Fruit fly (Drosophila melanogaster) whole organism, pupa: ENCODE data around the gene inaF-B.

Source experiments
- CG10348 ChIP-seq: fragments of 200-800 bp; sonication (Bioruptor generic); IDR thresholded peaks from 2 replicates; pipeline ENCODE4 v1.3.6; 2022; ENCODE audit warnings: missing biosample characterization, missing genetic modification characterization
- CG12605 ChIP-seq: fragments of 200-800 bp; sonication (Bioruptor generic); IDR thresholded peaks from 2 replicates; pipeline ENCODE4 v1.3.6; 2022; ENCODE audit warnings: missing biosample characterization, missing genetic modification characterization
- CG14655 ChIP-seq: fragments of 200-800 bp; sonication (Bioruptor generic); optimal IDR thresholded peaks from 3 replicates; lab custom pipeline; 2017; ENCODE audit warnings: mild to moderate bottlenecking, missing biosample characterization, missing genetic modification reagents, missing genetic modification characterization
- CG15710 ChIP-seq: fragments of 200-800 bp; sonication (Bioruptor generic); optimal IDR thresholded peaks from 2 replicates; lab custom pipeline; 2018; ENCODE audit warnings: missing biosample characterization, mild to moderate bottlenecking, missing genetic modification characterization, moderate library complexity
- CG8159 ChIP-seq: fragments of 200-800 bp; sonication (Bioruptor generic); optimal IDR thresholded peaks from 3 replicates; lab custom pipeline; 2018; ENCODE audit warnings: missing biosample characterization, mild to moderate bottlenecking, missing genetic modification characterization, moderate library complexity
- Ets98B ChIP-seq: fragments of 200-800 bp; sonication (Bioruptor generic); IDR thresholded peaks from 2 replicates; pipeline ENCODE4 v1.3.6; 2022; ENCODE audit warnings: missing biosample characterization, missing genetic modification characterization
- Pif1A ChIP-seq: fragments of 200-800 bp; sonication (Bioruptor generic); optimal IDR thresholded peaks from 3 replicates; lab custom pipeline; 2016; ENCODE audit warnings: missing biosample characterization, missing genetic modification characterization
- Pif1B ChIP-seq: fragments of 200-800 bp; sonication (Bioruptor generic); optimal IDR thresholded peaks from 3 replicates; lab custom pipeline; 2016; ENCODE audit warnings: missing biosample characterization, missing genetic modification characterization
- Snoo ChIP-seq: fragments of 200-800 bp; sonication (Bioruptor generic); optimal IDR thresholded peaks from 3 replicates; lab custom pipeline; 2017; ENCODE audit warnings: missing biosample characterization, mild to moderate bottlenecking, missing genetic modification characterization, inconsistent platforms
- rn ChIP-seq: fragments of 200-800 bp; sonication (Bioruptor generic); IDR thresholded peaks from 2 replicates; pipeline ENCODE4 v1.3.6; 2022; ENCODE audit warnings: missing biosample characterization, missing genetic modification characterization

DNA sequence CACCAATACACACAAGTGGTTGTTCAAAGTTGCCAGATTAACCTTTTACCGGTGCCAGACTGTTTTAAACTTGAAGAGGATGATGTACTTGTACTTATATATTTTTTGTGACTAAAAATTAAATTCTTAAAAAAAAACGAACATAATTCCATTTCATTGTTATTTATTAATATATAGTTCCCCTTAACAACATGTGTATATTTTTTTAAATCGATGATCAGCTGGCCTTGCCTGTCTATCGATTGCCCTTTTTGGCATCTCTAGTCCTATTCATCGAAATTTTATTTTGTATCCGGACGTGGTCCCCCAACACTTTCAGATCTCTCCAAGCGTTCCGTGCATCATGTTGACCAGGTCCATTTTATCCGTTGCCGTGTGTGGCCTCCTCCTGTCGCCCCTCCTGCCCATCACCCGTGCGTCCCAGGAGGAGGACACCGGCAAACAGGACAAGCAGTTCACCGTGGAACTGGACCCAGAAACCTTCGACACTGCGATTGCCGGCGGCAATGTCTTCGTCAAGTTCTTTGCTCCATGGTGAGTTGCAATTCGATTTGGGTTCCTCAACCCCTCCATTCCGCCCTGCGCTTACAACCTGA is 15.7 kb downstream of the inaF-B start, which contains the start of gene prtp:
- TF ChIP-seq Snoo, result no peak
- no peak for TF ChIP-seq rn (GFP tag; lab: Robert Waterston, UW)
- TF ChIP-seq Pif1B (GFP tag; lab: Kevin White, UChicago), result no peak
- TF ChIP-seq CG15710, result no peak
- TF ChIP-seq Pif1A (GFP tag; lab: Kevin White, UChicago), result no peak
- TF ChIP-seq CG14655 (GFP tag; lab: Kevin White, UChicago), result no peak
- no peak for TF ChIP-seq Ets98B (GFP tag; lab: Robert Waterston, UW)
- TF ChIP-seq CG10348 (GFP tag; lab: Robert Waterston, UW), result no peak
- no peak for TF ChIP-seq CG12605 (GFP tag; lab: Robert Waterston, UW)
- no peak for TF ChIP-seq CG8159 (tag; lab: Kevin White, UChicago)
